Fruit fly (Drosophila melanogaster) whole organism, embryonic: ENCODE data around the gene Srr.

Experiments used
- Awh ChIP-seq: fragments of 200-800 bp; sonication (Bioruptor generic); IDR thresholded peaks from 2 replicates; pipeline ENCODE4, ENCODE4 v1.3.6; 2022; ENCODE audit warnings: missing biosample characterization, missing genetic modification characterization
- Blimp-1 ChIP-seq: fragments of 200-800 bp; sonication (Bioruptor generic); optimal IDR thresholded peaks from 3 replicates; lab custom pipeline; 2018; ENCODE audit warnings: missing biosample characterization, missing genetic modification characterization, mild to moderate bottlenecking, moderate library complexity, missing genetic modification reagents
- CG10209 ChIP-seq: fragments of 200-800 bp; sonication (Bioruptor generic); optimal IDR thresholded peaks from 3 replicates; lab custom pipeline; 2017; ENCODE audit warnings: missing biosample characterization, mild to moderate bottlenecking, missing genetic modification characterization, missing genetic modification reagents
- CG11093 ChIP-seq: fragments of 200-800 bp; sonication (Bioruptor generic); IDR thresholded peaks from 3 replicates; pipeline ENCODE4 v1.3.6; 2022; ENCODE audit warnings: missing biosample characterization, missing genetic modification characterization
- CG12236 ChIP-seq: fragments of 200-800 bp; sonication (Bioruptor generic); optimal IDR thresholded peaks from 2 replicates; lab custom pipeline; 2016; ENCODE audit warnings: missing biosample characterization, missing genetic modification characterization
- CG12659 ChIP-seq: fragments of 200-800 bp; sonication (Bioruptor generic); optimal IDR thresholded peaks from 3 replicates; lab custom pipeline; 2017; ENCODE audit warnings: mild to moderate bottlenecking, missing biosample characterization, missing genetic modification reagents, missing genetic modification characterization
- CG12744 ChIP-seq: fragments of 200-800 bp; sonication (Bioruptor generic); optimal IDR thresholded peaks from 2 replicates; lab custom pipeline; 2016; ENCODE audit warnings: missing biosample characterization, missing genetic modification characterization
- CG15696 ChIP-seq: fragments of 200-800 bp; sonication (Bioruptor generic); optimal IDR thresholded peaks from 2 replicates; lab custom pipeline; 2019; ENCODE audit warnings: missing biosample characterization, mild to moderate bottlenecking, missing genetic modification characterization, moderate library complexity
- CG16815 ChIP-seq: fragments of 200-800 bp; sonication (Bioruptor generic); optimal IDR thresholded peaks from 3 replicates; lab custom pipeline; 2017; ENCODE audit warnings: missing biosample characterization, mild to moderate bottlenecking, missing genetic modification characterization
- CG17802 ChIP-seq: fragments of 200-800 bp; sonication (Bioruptor generic); optimal IDR thresholded peaks from 2 replicates; lab custom pipeline; 2018; ENCODE audit warnings: missing biosample characterization, mild to moderate bottlenecking, missing genetic modification characterization, moderate library complexity
- CG17829 ChIP-seq: fragments of 200-800 bp; optimal IDR thresholded peaks from 2 replicates; lab custom pipeline; 2019; ENCODE audit warnings: missing biosample characterization, mild to moderate bottlenecking, missing genetic modification characterization, moderate library complexity
- CG1792 ChIP-seq: fragments of 200-800 bp; sonication (Bioruptor generic); optimal IDR thresholded peaks from 2 replicates; lab custom pipeline; 2016; ENCODE audit warnings: missing biosample characterization, missing genetic modification characterization
- CG2199 ChIP-seq: fragments of 200-800 bp; sonication (Bioruptor generic); IDR thresholded peaks from 3 replicates; pipeline ENCODE4 v1.3.6; 2022; ENCODE audit warnings: missing biosample characterization, missing genetic modification characterization
- CG3065 ChIP-seq: fragments of 200-800 bp; sonication (Bioruptor generic); optimal IDR thresholded peaks from 2 replicates; lab custom pipeline; 2016; ENCODE audit warnings: missing biosample characterization, missing genetic modification characterization
- CG31224 ChIP-seq: fragments of 200-800 bp; sonication (Bioruptor generic); IDR thresholded peaks from 2 replicates; pipeline ENCODE4 v1.3.6; 2022; ENCODE audit warnings: missing biosample characterization, missing genetic modification characterization
- CG4282 ChIP-seq: fragments of 200-800 bp; sonication (Bioruptor generic); optimal IDR thresholded peaks from 2 replicates; lab custom pipeline; 2016; ENCODE audit warnings: missing biosample characterization, missing genetic modification characterization
- CG4424 ChIP-seq: fragments of 200-800 bp; sonication (Bioruptor generic); optimal IDR thresholded peaks from 3 replicates; lab custom pipeline; 2016; ENCODE audit warnings: missing biosample characterization, missing genetic modification characterization
- CG4707 ChIP-seq: fragments of 200-800 bp; sonication (Bioruptor generic); optimal IDR thresholded peaks from 2 replicates; lab custom pipeline; 2018; ENCODE audit warnings: missing biosample characterization, mild to moderate bottlenecking, missing genetic modification characterization, moderate library complexity
- CG4730 ChIP-seq: fragments of 200-800 bp; sonication (Bioruptor generic); IDR thresholded peaks from 2 replicates; pipeline ENCODE4 v1.3.6; 2022; ENCODE audit warnings: missing biosample characterization, missing genetic modification characterization
- CG6175 ChIP-seq: fragments of 200-800 bp; sonication (Bioruptor generic); IDR thresholded peaks from 3 replicates; pipeline ENCODE4 v1.3.6; 2022; ENCODE audit warnings: missing biosample characterization, missing genetic modification characterization
- CG7786 ChIP-seq: fragments of 200-800 bp; sonication (Bioruptor generic); optimal IDR thresholded peaks from 2 replicates; lab custom pipeline; 2016; ENCODE audit warnings: missing biosample characterization, missing genetic modification characterization
- CG8290 ChIP-seq, 3 experiments: fragments of 200-800 bp; sonication (Bioruptor generic); optimal IDR thresholded peaks; 2 replicates each; lab custom pipeline; 2016 to 2019; ENCODE audit warnings: missing biosample characterization in 3 of 3, missing genetic modification characterization in 3 of 3, mild to moderate bottlenecking in 2 of 3, moderate library complexity in 1 of 3
- CG8388 ChIP-seq: fragments of 200-800 bp; sonication (Bioruptor generic); optimal IDR thresholded peaks from 2 replicates; lab custom pipeline; 2019; ENCODE audit warnings: missing biosample characterization, mild to moderate bottlenecking, missing genetic modification characterization, moderate library complexity
- CG8765 ChIP-seq: fragments of 200-800 bp; sonication (Bioruptor generic); IDR thresholded peaks from 2 replicates; pipeline ENCODE4 v1.3.6; 2022; ENCODE audit warnings: missing biosample characterization, missing genetic modification characterization
- Camta ChIP-seq: fragments of 200-800 bp; sonication (Bioruptor generic); optimal IDR thresholded peaks from 2 replicates; lab custom pipeline; 2016; ENCODE audit warnings: missing biosample characterization, missing genetic modification characterization
- Dad ChIP-seq: fragments of 200-800 bp; sonication (Bioruptor generic); optimal IDR thresholded peaks from 3 replicates; lab custom pipeline; 2016; ENCODE audit warnings: missing biosample characterization, missing genetic modification characterization
- Hmr ChIP-seq: fragments of 200-800 bp; sonication (Bioruptor generic); optimal IDR thresholded peaks from 3 replicates; lab custom pipeline; 2017; ENCODE audit warnings: mild to moderate bottlenecking, missing biosample characterization, missing genetic modification reagents, missing genetic modification characterization
- Hsf ChIP-seq: fragments of 200-800 bp; sonication (Bioruptor generic); optimal IDR thresholded peaks from 3 replicates; lab custom pipeline; 2016; ENCODE audit warnings: missing biosample characterization, missing genetic modification characterization
- Lhr ChIP-seq: fragments of 200-800 bp; sonication (Bioruptor generic); optimal IDR thresholded peaks from 3 replicates; lab custom pipeline; 2017; ENCODE audit warnings: mild to moderate bottlenecking, missing biosample characterization, missing genetic modification reagents, missing genetic modification characterization
- Med ChIP-seq: fragments of 200-800 bp; sonication (Bioruptor generic); peaks from one replicate; lab custom pipeline; 2016; ENCODE audit warnings: missing biosample characterization, missing genetic modification characterization, mild to moderate bottlenecking, inconsistent platforms, moderate library complexity
- NK7.1 ChIP-seq: fragments of 200-800 bp; sonication (Bioruptor generic); optimal IDR thresholded peaks from 3 replicates; lab custom pipeline; 2016; ENCODE audit warnings: missing biosample characterization, missing genetic modification characterization
- Oli ChIP-seq: fragments of 200-800 bp; sonication (Bioruptor generic); optimal IDR thresholded peaks from 2 replicates; lab custom pipeline; 2018; ENCODE audit warnings: missing biosample characterization, mild to moderate bottlenecking, missing genetic modification characterization, moderate library complexity
- Optix ChIP-seq: fragments of 200-800 bp; sonication (Bioruptor generic); IDR thresholded peaks from 3 replicates; pipeline ENCODE4 v1.3.6; 2022; ENCODE audit warnings: missing biosample characterization, missing genetic modification characterization
- Usf ChIP-seq: fragments of 200-800 bp; sonication (Bioruptor generic); optimal IDR thresholded peaks from 2 replicates; lab custom pipeline; 2017; ENCODE audit warnings: missing genotype, missing biosample characterization, missing genetic modification characterization
- ato ChIP-seq: fragments of 200-800 bp; sonication (Bioruptor generic); IDR thresholded peaks from 2 replicates; pipeline ENCODE4 v1.3.6; 2022; ENCODE audit warnings: missing biosample characterization, missing genetic modification characterization; ENCODE audit not compliant: partially characterized antibody
- br ChIP-seq: fragments of >200 bp; optimal IDR thresholded peaks from 2 replicates; lab custom pipeline; 2017
- crol ChIP-seq: fragments of 200-800 bp; sonication (Bioruptor generic); IDR thresholded peaks from 2 replicates; pipeline ENCODE4 v1.3.6; 2022; ENCODE audit warnings: missing biosample characterization, missing genetic modification characterization
- crp ChIP-seq, 2 experiments: fragments of 200-800 bp; sonication (Bioruptor generic); optimal IDR thresholded peaks; 2 replicates in 1 of 2; 3 replicates in 1 of 2; lab custom pipeline; 2017; ENCODE audit warnings: missing biosample characterization in 2 of 2, missing genetic modification characterization in 2 of 2, mild to moderate bottlenecking in 1 of 2, moderate library complexity in 1 of 2
- dpn ChIP-seq, 2 experiments: fragments of 200-800 bp; sonication (Bioruptor generic); optimal IDR thresholded peaks; 3 replicates each; lab custom pipeline; 2016; ENCODE audit warnings: missing biosample characterization in 2 of 2, missing genetic modification characterization in 2 of 2
- her ChIP-seq: fragments of 200-800 bp; sonication (Bioruptor generic); optimal IDR thresholded peaks from 2 replicates; lab custom pipeline; 2016; ENCODE audit warnings: missing biosample characterization, missing genetic modification characterization
- hth ChIP-seq: fragments of >200 bp; optimal IDR thresholded peaks from 2 replicates; lab custom pipeline; 2017; ENCODE audit warnings: inconsistent platforms
- insv ChIP-seq, 2 experiments: fragments of 200-800 bp; sonication (Bioruptor generic); optimal IDR thresholded peaks; 3 replicates each; lab custom pipeline; 2016 to 2018; ENCODE audit warnings: missing biosample characterization in 2 of 2, missing genetic modification characterization in 2 of 2
- kah ChIP-seq: fragments of 200-800 bp; sonication (Bioruptor generic); optimal IDR thresholded peaks from 2 replicates; lab custom pipeline; 2018; ENCODE audit warnings: missing biosample characterization, mild to moderate bottlenecking, missing genetic modification characterization
- nerfin-2 ChIP-seq: fragments of 200-800 bp; sonication (Bioruptor generic); IDR thresholded peaks from 2 replicates; pipeline ENCODE4 v1.3.6; 2022; ENCODE audit warnings: missing biosample characterization, missing genetic modification characterization; ENCODE audit not compliant: partially characterized antibody
- prd ChIP-seq, 3 experiments: fragments of >200 bp in 2 of 3; fragments of 200-800 bp in 1 of 3; sonication (Bioruptor generic) in 1 of 3; optimal IDR thresholded peaks in 2 of 3; IDR thresholded peaks in 1 of 3; 2 replicates in 2 of 3; 3 replicates in 1 of 3; pipeline versions ENCODE4 v1.3.6 to Lab custom; 2017 to 2022; ENCODE audit warnings: missing biosample characterization in 1 of 3, missing genetic modification characterization in 1 of 3
- sisA ChIP-seq: fragments of 200-800 bp; sonication (Bioruptor generic); IDR thresholded peaks from 2 replicates; pipeline ENCODE4 v1.3.6; 2022; ENCODE audit warnings: missing biosample characterization, missing genetic modification characterization
- tna ChIP-seq: fragments of 200-800 bp; sonication (Bioruptor generic); IDR thresholded peaks from 2 replicates; pipeline ENCODE4 v1.3.6; 2022; ENCODE audit warnings: missing biosample characterization, missing genetic modification characterization; ENCODE audit not compliant: partially characterized antibody
- tup ChIP-seq: fragments of 200-800 bp; sonication (Bioruptor generic); optimal IDR thresholded peaks from 2 replicates; lab custom pipeline; 2016; ENCODE audit warnings: missing biosample characterization, mild to moderate bottlenecking, missing genetic modification characterization, moderate library complexity
- wdn ChIP-seq: fragments of 200-800 bp; sonication (Bioruptor generic); IDR thresholded peaks from 2 replicates; pipeline ENCODE4 v1.3.6; 2022; ENCODE audit warnings: missing biosample characterization, missing genetic modification characterization

Srr gene

dm6 chr3R:9399951-9400392 is 34.8 kb downstream of the Srr start, which contains the start of gene CG34117 (continued):
- TF ChIP-seq Oli (peak; percentile 74), Awh (GFP tag; lab: Robert Waterston, UW) (peak; percentile 71), CG3065 (GFP tag; lab: Kevin White, UChicago) (peak; percentile 54), CG11093 (GFP tag; lab: Robert Waterston, UW) (peak; percentile 59; the same call in 2 of the 3 replicates), CG8290 (GFP tag; optimal IDR thresholded peaks at IDR 0.05; lab: Kevin White, UChicago) (peak; percentile 54), CG8290 (tag; optimal IDR thresholded peaks at IDR 0.05; lab: Kevin White, UChicago) (peak in 1 of 2 experiments; percentile 79), nerfin-2 (GFP tag; lab: Robert Waterston, UW) (no peak), CG8765 (GFP tag; lab: Robert Waterston, UW) (peak; percentile 73), wdn (GFP tag; lab: Robert Waterston, UW) (peak; percentile 79), crp (GFP tag; optimal IDR thresholded peaks at IDR 0.05; lab: Kevin White, UChicago) (peak; percentile 86 to 95), CG12744 (GFP tag; lab: Kevin White, UChicago) (peak; percentile 37), insv (GFP tag; optimal IDR thresholded peaks at IDR 0.05; lab: Kevin White, UChicago) (peak; percentile 80 to 100), Hsf (GFP tag; lab: Kevin White, UChicago) (peak; percentile 66), Optix (GFP tag; lab: Robert Waterston, UW) (no peak), crol (GFP tag; lab: Robert Waterston, UW) (no peak), CG1792 (GFP tag; lab: Kevin White, UChicago) (peak; percentile 39), Camta (GFP tag; lab: Kevin White, UChicago) (peak; percentile 46), CG17802 (no peak), Med (peak; percentile 93), ato (GFP tag; lab: Robert Waterston, UW) (no peak), CG4424 (GFP tag; lab: Kevin White, UChicago) (peak; percentile 81), Lhr (GFP tag; lab: Kevin White, UChicago) (peak; percentile 6), CG12236 (GFP tag; lab: Kevin White, UChicago) (no peak), CG12659 (GFP tag; lab: Kevin White, UChicago) (peak; percentile 84), tup (peak; percentile 4), CG15696 (tag; lab: Kevin White, UChicago) (peak; percentile 84), Hmr (GFP tag; lab: Kevin White, UChicago) (peak; percentile 82), CG2199 (peak; percentile 16; the same call in 1 of the 3 replicates), her (peak; percentile 17), Dad (GFP tag; lab: Kevin White, UChicago) (peak; percentile 34), NK7.1 (GFP tag; lab: Kevin White, UChicago) (no peak), dpn (GFP tag; optimal IDR thresholded peaks at IDR 0.05; lab: Kevin White, UChicago) (peak; percentile 58 to 89), CG6175 (GFP tag; lab: Robert Waterston, UW) (0 out of 3 replicates have a peak, but pooled peaks have one; percentile 46), CG4707 (GFP tag; lab: Kevin White, UChicago) (peak; percentile 18), CG31224 (GFP tag; lab: Robert Waterston, UW) (peak; percentile 55), CG4730 (GFP tag; lab: Robert Waterston, UW) (peak; percentile 71; the same call in 1 of the 2 replicates), CG16815 (peak; percentile 58), CG4282 (GFP tag; lab: Kevin White, UChicago) (no peak), prd (optimal IDR thresholded peaks at IDR 0.05; lab: Kevin White, UChicago) (no peak), prd (GFP tag; IDR thresholded peaks at IDR 0.05; lab: Robert Waterston, UW) (peak; percentile 90), sisA (GFP tag; lab: Robert Waterston, UW) (peak; percentile 79), br (lab: Kevin White, UChicago) (no peak), tna (GFP tag; lab: Robert Waterston, UW) (no peak), CG8388 (GFP tag; lab: Kevin White, UChicago) (peak; percentile 80), Blimp-1 (peak; percentile 76), CG10209 (GFP tag; lab: Kevin White, UChicago) (peak; percentile 77), CG17829 (tag; lab: Kevin White, UChicago) (peak; percentile 89), Usf (GFP tag; lab: Kevin White, UChicago) (peak; percentile 18), hth (lab: Kevin White, UChicago) (no peak), CG7786 (peak; percentile 64), kah (GFP tag; lab: Kevin White, UChicago) (peak; percentile 61)
